Fruit fly (Drosophila melanogaster) whole organism, pupa: Measurements from ENCODE around the gene Kaz1-ORFB.

ENCODE experiments used
- CG10348 ChIP-seq: fragments of 200-800 bp; sonication (Bioruptor generic); IDR thresholded peaks from 2 replicates; pipeline ENCODE4 v1.3.6; 2022; ENCODE audit warnings: missing biosample characterization, missing genetic modification characterization
- CG12605 ChIP-seq: fragments of 200-800 bp; sonication (Bioruptor generic); IDR thresholded peaks from 2 replicates; pipeline ENCODE4 v1.3.6; 2022; ENCODE audit warnings: missing biosample characterization, missing genetic modification characterization
- CG13204 ChIP-seq: fragments of 200-800 bp; sonication (Bioruptor generic); optimal IDR thresholded peaks from 2 replicates; lab custom pipeline; 2018; ENCODE audit warnings: missing biosample characterization, mild to moderate bottlenecking, missing genetic modification characterization, moderate library complexity
- CG14655 ChIP-seq: fragments of 200-800 bp; sonication (Bioruptor generic); optimal IDR thresholded peaks from 3 replicates; lab custom pipeline; 2017; ENCODE audit warnings: mild to moderate bottlenecking, missing biosample characterization, missing genetic modification reagents, missing genetic modification characterization
- CG15710 ChIP-seq: fragments of 200-800 bp; sonication (Bioruptor generic); optimal IDR thresholded peaks from 2 replicates; lab custom pipeline; 2018; ENCODE audit warnings: missing biosample characterization, mild to moderate bottlenecking, missing genetic modification characterization, moderate library complexity
- CG17806 ChIP-seq: fragments of 200-800 bp; sonication (Bioruptor generic); optimal IDR thresholded peaks from 2 replicates; lab custom pipeline; 2018; ENCODE audit warnings: missing biosample characterization, mild to moderate bottlenecking, missing genetic modification characterization, moderate library complexity
- CG32121 ChIP-seq: fragments of 200-800 bp; sonication (Bioruptor generic); IDR thresholded peaks from 2 replicates; pipeline ENCODE4 v1.3.6; 2022; ENCODE audit warnings: missing biosample characterization, missing genetic modification characterization
- CG34367 ChIP-seq: fragments of 200-800 bp; sonication (Bioruptor generic); optimal IDR thresholded peaks from 2 replicates; lab custom pipeline; 2018; ENCODE audit warnings: missing biosample characterization, mild to moderate bottlenecking, missing genetic modification characterization
- CG4496 ChIP-seq: fragments of 200-800 bp; sonication (Bioruptor generic); IDR thresholded peaks from 3 replicates; pipeline ENCODE4 v1.3.6; 2022; ENCODE audit warnings: missing biosample characterization, missing genetic modification characterization
- CG8159 ChIP-seq: fragments of 200-800 bp; sonication (Bioruptor generic); optimal IDR thresholded peaks from 3 replicates; lab custom pipeline; 2018; ENCODE audit warnings: missing biosample characterization, mild to moderate bottlenecking, missing genetic modification characterization, moderate library complexity
- CG8301 ChIP-seq: fragments of 200-800 bp; sonication (Bioruptor generic); optimal IDR thresholded peaks from 2 replicates; lab custom pipeline; 2018; ENCODE audit warnings: missing biosample characterization, mild to moderate bottlenecking, missing genetic modification characterization
- CG9948 ChIP-seq: fragments of 200-800 bp; sonication (Bioruptor generic); optimal IDR thresholded peaks from 2 replicates; lab custom pipeline; 2018; ENCODE audit warnings: missing biosample characterization, mild to moderate bottlenecking, missing genetic modification characterization, moderate library complexity
- D1 ChIP-seq: fragments of 200-800 bp; sonication (Bioruptor generic); optimal IDR thresholded peaks from 2 replicates; lab custom pipeline; 2018; ENCODE audit warnings: missing biosample characterization, mild to moderate bottlenecking, missing genetic modification characterization, moderate library complexity
- EcR ChIP-seq: fragments of 200-800 bp; sonication (Bioruptor generic); optimal IDR thresholded peaks from 3 replicates; lab custom pipeline; 2019; ENCODE audit warnings: missing biosample characterization, missing genetic modification characterization, mild to moderate bottlenecking, moderate library complexity, missing genetic modification reagents
- Ets98B ChIP-seq: fragments of 200-800 bp; sonication (Bioruptor generic); IDR thresholded peaks from 2 replicates; pipeline ENCODE4 v1.3.6; 2022; ENCODE audit warnings: missing biosample characterization, missing genetic modification characterization
- Pif1A ChIP-seq: fragments of 200-800 bp; sonication (Bioruptor generic); optimal IDR thresholded peaks from 3 replicates; lab custom pipeline; 2016; ENCODE audit warnings: missing biosample characterization, missing genetic modification characterization
- Pif1B ChIP-seq: fragments of 200-800 bp; sonication (Bioruptor generic); optimal IDR thresholded peaks from 3 replicates; lab custom pipeline; 2016; ENCODE audit warnings: missing biosample characterization, missing genetic modification characterization
- Snoo ChIP-seq: fragments of 200-800 bp; sonication (Bioruptor generic); optimal IDR thresholded peaks from 3 replicates; lab custom pipeline; 2017; ENCODE audit warnings: missing biosample characterization, mild to moderate bottlenecking, missing genetic modification characterization, inconsistent platforms
- fd96Ca ChIP-seq: fragments of 200-800 bp; sonication (Bioruptor generic); IDR thresholded peaks from 3 replicates; pipeline ENCODE4 v1.3.6; 2022; ENCODE audit warnings: missing biosample characterization, missing genetic modification characterization
- gl ChIP-seq: fragments of 200-800 bp; sonication (Bioruptor generic); optimal IDR thresholded peaks from 2 replicates; lab custom pipeline; 2018; ENCODE audit warnings: missing biosample characterization, mild to moderate bottlenecking, missing genetic modification characterization
- rn ChIP-seq: fragments of 200-800 bp; sonication (Bioruptor generic); IDR thresholded peaks from 2 replicates; pipeline ENCODE4 v1.3.6; 2022; ENCODE audit warnings: missing biosample characterization, missing genetic modification characterization

Gene Kaz1-ORFB

dm6 chr3L:224004-224951 is 7.9 kb downstream of the Kaz1-ORFB start:
- TF ChIP-seq CG34367 (tag; lab: Kevin White, UChicago) (no peak), EcR (GFP tag; lab: Kevin White, UChicago) (no peak), CG32121 (no peak), CG8301 (tag; lab: Kevin White, UChicago) (no peak), Pif1A (GFP tag; lab: Kevin White, UChicago) (no peak), CG12605 (GFP tag; lab: Robert Waterston, UW) (peak; percentile 15; the same call in 1 of the 2 replicates), CG9948 (tag; lab: Kevin White, UChicago) (no peak), Pif1B (GFP tag; lab: Kevin White, UChicago) (no peak), CG4496 (GFP tag; lab: Robert Waterston, UW) (peak; percentile 58), rn (no peak), D1 (tag; lab: Kevin White, UChicago) (no peak), CG14655 (no peak), gl (tag; lab: Kevin White, UChicago) (no peak), Snoo (tag; lab: Kevin White, UChicago) (no peak), fd96Ca (GFP tag; lab: Robert Waterston, UW) (peak; percentile 56; the same call in 2 of the 3 replicates), CG15710 (tag; lab: Kevin White, UChicago) (no peak), CG8159 (tag; lab: Kevin White, UChicago) (peak; percentile 26), CG17806 (tag; lab: Kevin White, UChicago) (no peak), CG13204 (GFP tag; lab: Kevin White, UChicago) (no peak), Ets98B (GFP tag; lab: Robert Waterston, UW) (no peak; the same call in 1 of the 2 replicates), CG10348 (no peak)

dm6 chr3L:225120-225519 is 8.7 kb downstream of the Kaz1-ORFB start:
- no peak for TF ChIP-seq CG32121
- TF ChIP-seq EcR (GFP tag; lab: Kevin White, UChicago) = no peak
- no peak for TF ChIP-seq Ets98B (GFP tag; lab: Robert Waterston, UW)
- no peak for TF ChIP-seq CG8159 (tag; lab: Kevin White, UChicago)
- TF ChIP-seq CG17806 (tag; lab: Kevin White, UChicago) = no peak
- TF ChIP-seq Pif1A (GFP tag; lab: Kevin White, UChicago) = no peak
- TF ChIP-seq CG34367 (tag; lab: Kevin White, UChicago) = no peak
- TF ChIP-seq CG10348 = no peak
- no peak for TF ChIP-seq fd96Ca (GFP tag; lab: Robert Waterston, UW)
- no peak for TF ChIP-seq CG12605 (GFP tag; lab: Robert Waterston, UW)
- TF ChIP-seq CG8301 (tag; lab: Kevin White, UChicago) = no peak

- no peak for TF ChIP-seq CG12605 (GFP tag; lab: Robert Waterston, UW)
- TF ChIP-seq CG4496 (GFP tag; lab: Robert Waterston, UW) = no peak
- no peak for TF ChIP-seq CG9948 (tag; lab: Kevin White, UChicago)
- no peak for TF ChIP-seq fd96Ca (GFP tag; lab: Robert Waterston, UW)
- TF ChIP-seq CG34367 (tag; lab: Kevin White, UChicago) = no peak
- no peak for TF ChIP-seq CG8301 (tag; lab: Kevin White, UChicago)
- no peak for TF ChIP-seq Ets98B (GFP tag; lab: Robert Waterston, UW)
- TF ChIP-seq Snoo (tag; lab: Kevin White, UChicago) = no peak
- no peak for TF ChIP-seq Pif1A (GFP tag; lab: Kevin White, UChicago)
- no peak for TF ChIP-seq CG17806 (tag; lab: Kevin White, UChicago)
- TF ChIP-seq CG10348 = no peak
- TF ChIP-seq gl (tag; lab: Kevin White, UChicago) = no peak
- TF ChIP-seq CG15710 (tag; lab: Kevin White, UChicago) = no peak
- TF ChIP-seq EcR (GFP tag; lab: Kevin White, UChicago) = no peak
These were observed 15.1 kb downstream of the Kaz1-ORFB start, which contains the start of gene CG42846 for dm6 chr3L:231504-231903. CG42846 (minus strand) TSS chr3L:231604.

- TF ChIP-seq CG8159 (tag; lab: Kevin White, UChicago) = no peak
- no peak for TF ChIP-seq D1 (tag; lab: Kevin White, UChicago)
- TF ChIP-seq CG13204 (GFP tag; lab: Kevin White, UChicago) = no peak
- TF ChIP-seq CG9948 (tag; lab: Kevin White, UChicago) = no peak
These were observed 15.8 kb downstream of the Kaz1-ORFB start, which contains the start of gene CG34454 for dm6 chr3L:232267-232666. CG34454 (minus strand) TSS chr3L:232350.

dm6 chr3L:233251-233650 is 16.8 kb downstream of the Kaz1-ORFB start, which contains the start of gene CG34453:
CG34453 (minus strand) TSS chr3L:233351.
- TF ChIP-seq EcR (GFP tag; lab: Kevin White, UChicago) = no peak
- no peak for TF ChIP-seq CG10348
- TF ChIP-seq D1 (tag; lab: Kevin White, UChicago) = no peak
- TF ChIP-seq fd96Ca (GFP tag; lab: Robert Waterston, UW) = no peak
- TF ChIP-seq CG12605 (GFP tag; lab: Robert Waterston, UW) = no peak
- TF ChIP-seq gl (tag; lab: Kevin White, UChicago) = no peak
- TF ChIP-seq CG15710 (tag; lab: Kevin White, UChicago) = no peak
- TF ChIP-seq CG9948 (tag; lab: Kevin White, UChicago) = no peak
- TF ChIP-seq Snoo (tag; lab: Kevin White, UChicago) = no peak
- TF ChIP-seq CG17806 (tag; lab: Kevin White, UChicago) = no peak
- TF ChIP-seq CG8301 (tag; lab: Kevin White, UChicago) = no peak
